Worm (Caenorhabditis elegans) whole organism, mixed stage, embryonic: ENCODE measurements around the gene T04H1.12.

Experiments
- M03D4.4 ChIP-seq: sonication (generic microtip); optimal IDR thresholded peaks from 2 replicates; lab custom pipeline; 2017; ENCODE audit warnings: mild to moderate bottlenecking, missing genetic modification characterization, missing compliant biosample characterization
- elt-1 ChIP-seq: sonication (generic microtip); optimal IDR thresholded peaks from 2 replicates; lab custom pipeline; 2017; ENCODE audit warnings: missing genetic modification characterization, mild to moderate bottlenecking, missing compliant biosample characterization, antibody characterized with exemption, moderate library complexity, borderline replicate concordance; ENCODE audit not compliant: insufficient read depth
- flh-1 ChIP-seq: fragments of 200-800 bp; sonication (Bioruptor generic); optimal IDR thresholded peaks from 2 replicates; lab custom pipeline; 2018; ENCODE audit warnings: mild to moderate bottlenecking, missing genetic modification characterization, moderate library complexity, missing compliant biosample characterization
- mep-1 ChIP-seq: fragments of 150-350 bp; optimal IDR thresholded peaks from 2 replicates; lab custom pipeline; 2017; ENCODE audit warnings: missing biosample characterization, missing genetic modification reagents, missing genetic modification characterization, inconsistent platforms
- nhr-2 ChIP-seq: fragments of 150-350 bp; optimal IDR thresholded peaks from 2 replicates; lab custom pipeline; 2014; ENCODE audit warnings: missing biosample characterization, missing genetic modification characterization
- pha-4 ChIP-seq: fragments of 150-350 bp; optimal IDR thresholded peaks from 2 replicates; lab custom pipeline; 2018; ENCODE audit warnings: missing biosample characterization, missing genetic modification reagents, missing genetic modification characterization
- snpc-4 ChIP-seq: fragments of 150-350 bp; optimal IDR thresholded peaks from 2 replicates; lab custom pipeline; 2014; ENCODE audit warnings: missing biosample characterization, missing genetic modification characterization
- sptf-1 ChIP-seq: sonication (generic microtip); optimal IDR thresholded peaks from 2 replicates; lab custom pipeline; 2017; ENCODE audit warnings: mild to moderate bottlenecking, missing genetic modification characterization, moderate library complexity, missing compliant biosample characterization
- tbx-8 ChIP-seq: fragments of 200-800 bp; sonication (Bioruptor generic); optimal IDR thresholded peaks from 2 replicates; lab custom pipeline; 2018; ENCODE audit warnings: mild to moderate bottlenecking, missing genetic modification characterization, moderate library complexity, missing compliant biosample characterization
- unc-39 ChIP-seq: fragments of 150-350 bp; optimal IDR thresholded peaks from 2 replicates; lab custom pipeline; 2014; ENCODE audit warnings: missing biosample characterization, missing genetic modification characterization

- TF ChIP-seq snpc-4 (tag; lab: Kevin White, UChicago) (no peak), nhr-2 (tag; lab: Kevin White, UChicago) (no peak), sptf-1 (tag; lab: Kevin White, UChicago) (no peak), mep-1 (tag; lab: Kevin White, UChicago) (no peak), unc-39 (tag; lab: Kevin White, UChicago) (no peak), elt-1 (tag; lab: Kevin White, UChicago) (no peak), flh-1 (GFP tag; lab: Kevin White, UChicago) (no peak), M03D4.4 (tag; lab: Kevin White, UChicago) (no peak), tbx-8 (GFP tag; lab: Kevin White, UChicago) (no peak), pha-4 (no peak)
These were observed 46.6 kb downstream of the T04H1.12 start, which contains the start of the genes frm-7 and F55C5.17 for ce11 chrV:12301985-12302591.
